Fruit fly (Drosophila melanogaster) whole organism, embryonic: ENCODE measurements around the gene mtsh.

Source experiments
- BEAF-32 ChIP-seq: fragments of 200-800 bp; sonication (Bioruptor generic); optimal IDR thresholded peaks from 3 replicates; lab custom pipeline; 2017; ENCODE audit warnings: missing biosample characterization, missing genetic modification characterization, mild to moderate bottlenecking, moderate library complexity, missing genetic modification reagents
- CG10543 ChIP-seq: fragments of 200-800 bp; sonication (Bioruptor generic); optimal IDR thresholded peaks from 3 replicates; lab custom pipeline; 2017; ENCODE audit warnings: missing biosample characterization, mild to moderate bottlenecking, missing genetic modification characterization, moderate library complexity
- CG13287 ChIP-seq: fragments of 200-800 bp; sonication (Bioruptor generic); IDR thresholded peaks from 2 replicates; pipeline ENCODE4 v1.3.6; 2022; ENCODE audit warnings: missing biosample characterization, missing genetic modification characterization; ENCODE audit not compliant: partially characterized antibody
- CG14860 ChIP-seq: fragments of 200-800 bp; sonication (Bioruptor generic); IDR thresholded peaks from 3 replicates; pipeline ENCODE4 v1.3.6; 2022; ENCODE audit warnings: missing biosample characterization, missing genetic modification characterization; ENCODE audit not compliant: partially characterized antibody
- CG15269 ChIP-seq: fragments of 200-800 bp; sonication (Bioruptor generic); optimal IDR thresholded peaks from 2 replicates; lab custom pipeline; 2018; ENCODE audit warnings: missing biosample characterization, mild to moderate bottlenecking, missing genetic modification characterization, moderate library complexity
- CG16815 ChIP-seq: fragments of 200-800 bp; sonication (Bioruptor generic); optimal IDR thresholded peaks from 3 replicates; lab custom pipeline; 2017; ENCODE audit warnings: missing biosample characterization, mild to moderate bottlenecking, missing genetic modification characterization
- CG17186 ChIP-seq: fragments of 200-800 bp; sonication (Bioruptor generic); optimal IDR thresholded peaks from 3 replicates; lab custom pipeline; 2017; ENCODE audit warnings: missing biosample characterization, missing genetic modification reagents, missing genetic modification characterization
- CG17802 ChIP-seq: fragments of 200-800 bp; sonication (Bioruptor generic); optimal IDR thresholded peaks from 2 replicates; lab custom pipeline; 2018; ENCODE audit warnings: missing biosample characterization, mild to moderate bottlenecking, missing genetic modification characterization, moderate library complexity
- CG18262 ChIP-seq: fragments of 200-800 bp; optimal IDR thresholded peaks from 3 replicates; lab custom pipeline; 2019; ENCODE audit warnings: missing biosample characterization, mild to moderate bottlenecking, missing genetic modification characterization, moderate library complexity
- CG30020 ChIP-seq: fragments of 200-800 bp; optimal IDR thresholded peaks from 2 replicates; lab custom pipeline; 2019; ENCODE audit warnings: missing biosample characterization, mild to moderate bottlenecking, missing genetic modification characterization, moderate library complexity
- CG31441 ChIP-seq: fragments of 200-800 bp; sonication (Bioruptor generic); IDR thresholded peaks from 2 replicates; pipeline ENCODE4 v1.3.6; 2022; ENCODE audit warnings: missing biosample characterization, missing genetic modification characterization
- CG34224 ChIP-seq: fragments of 200-800 bp; sonication (Bioruptor generic); IDR thresholded peaks from 3 replicates; pipeline ENCODE4 v1.3.6; 2022; ENCODE audit warnings: missing biosample characterization, missing genetic modification characterization; ENCODE audit not compliant: partially characterized antibody
- CG7839 ChIP-seq: fragments of 200-800 bp; sonication (Bioruptor generic); optimal IDR thresholded peaks from 3 replicates; lab custom pipeline; 2018; ENCODE audit warnings: missing biosample characterization, mild to moderate bottlenecking, missing genetic modification characterization, moderate library complexity
- CG9817 ChIP-seq: fragments of 200-800 bp; sonication (Bioruptor generic); optimal IDR thresholded peaks from 2 replicates; lab custom pipeline; 2018; ENCODE audit warnings: missing biosample characterization, mild to moderate bottlenecking, missing genetic modification characterization, moderate library complexity
- CG9932 ChIP-seq: fragments of 200-800 bp; sonication (Bioruptor generic); IDR thresholded peaks from 2 replicates; pipeline ENCODE4 v1.3.6; 2022; ENCODE audit warnings: missing biosample characterization, missing genetic modification characterization
- CTCF ChIP-seq: fragments of 200-800 bp; sonication (Bioruptor generic); optimal IDR thresholded peaks from 2 replicates; lab custom pipeline; 2017; ENCODE audit warnings: missing biosample characterization, mild to moderate bottlenecking, missing genetic modification characterization, moderate library complexity
- CoRest ChIP-seq: fragments of 200-800 bp; sonication (Bioruptor generic); optimal IDR thresholded peaks from 3 replicates; lab custom pipeline; 2018; ENCODE audit warnings: missing biosample characterization, mild to moderate bottlenecking, missing genetic modification characterization, moderate library complexity
- Dip3 ChIP-seq: fragments of 200-800 bp; sonication (Bioruptor generic); optimal IDR thresholded peaks from 3 replicates; lab custom pipeline; 2016; ENCODE audit warnings: missing biosample characterization, missing genetic modification characterization
- Doc3 ChIP-seq: fragments of 200-800 bp; sonication (Bioruptor generic); IDR thresholded peaks from 3 replicates; pipeline ENCODE4 v1.3.6; 2022; ENCODE audit warnings: missing biosample characterization, missing genetic modification characterization; ENCODE audit not compliant: partially characterized antibody
- Hmr ChIP-seq: fragments of 200-800 bp; sonication (Bioruptor generic); optimal IDR thresholded peaks from 3 replicates; lab custom pipeline; 2017; ENCODE audit warnings: mild to moderate bottlenecking, missing biosample characterization, missing genetic modification reagents, missing genetic modification characterization
- Lhr ChIP-seq: fragments of 200-800 bp; sonication (Bioruptor generic); optimal IDR thresholded peaks from 3 replicates; lab custom pipeline; 2017; ENCODE audit warnings: mild to moderate bottlenecking, missing biosample characterization, missing genetic modification reagents, missing genetic modification characterization
- Mrtf ChIP-seq: fragments of 200-800 bp; sonication (Bioruptor generic); IDR thresholded peaks from 3 replicates; pipeline ENCODE4 v1.3.6; 2022; ENCODE audit warnings: missing biosample characterization, missing genetic modification characterization
- Pdp1 ChIP-seq, 2 experiments: fragments of 200-800 bp; sonication (Bioruptor generic); optimal IDR thresholded peaks; 3 replicates each; lab custom pipeline; 2016; ENCODE audit warnings: missing biosample characterization in 2 of 2, missing genetic modification characterization in 2 of 2, mild to moderate bottlenecking in 1 of 2, moderate library complexity in 1 of 2
- Sin3A ChIP-seq: fragments of >200 bp; optimal IDR thresholded peaks from 2 replicates; lab custom pipeline; 2018
- Sox100B ChIP-seq: fragments of 200-800 bp; sonication (Bioruptor generic); optimal IDR thresholded peaks from 3 replicates; lab custom pipeline; 2018; ENCODE audit warnings: missing biosample characterization, mild to moderate bottlenecking, missing genetic modification characterization
- Sry-δ ChIP-seq: fragments of 200-800 bp; sonication (Bioruptor generic); optimal IDR thresholded peaks from 2 replicates; lab custom pipeline; 2016; ENCODE audit warnings: missing biosample characterization, missing genetic modification characterization
- abd-A ChIP-seq: fragments of 200-800 bp; sonication (Bioruptor generic); optimal IDR thresholded peaks from 3 replicates; lab custom pipeline; 2019; ENCODE audit warnings: missing biosample characterization, mild to moderate bottlenecking, missing genetic modification characterization, moderate library complexity
- az2 ChIP-seq: fragments of 200-800 bp; sonication (Bioruptor generic); optimal IDR thresholded peaks from 3 replicates; lab custom pipeline; 2016; ENCODE audit warnings: missing biosample characterization, missing genetic modification characterization
- bbx ChIP-seq: fragments of 200-800 bp; sonication (Bioruptor generic); IDR thresholded peaks from 2 replicates; pipeline ENCODE4 v1.3.6; 2022; ENCODE audit warnings: missing biosample characterization, missing genetic modification characterization; ENCODE audit not compliant: partially characterized antibody
- bcd ChIP-seq: fragments of 200-800 bp; sonication (Bioruptor generic); optimal IDR thresholded peaks from 2 replicates; lab custom pipeline; 2017; ENCODE audit warnings: missing biosample characterization, mild to moderate bottlenecking, missing genetic modification characterization
- cad ChIP-seq: fragments of >200 bp; optimal IDR thresholded peaks from 2 replicates; lab custom pipeline; 2017; ENCODE audit warnings: missing biosample characterization, missing genetic modification characterization
- dmrt11E ChIP-seq: fragments of 200-800 bp; sonication (Bioruptor generic); optimal IDR thresholded peaks from 3 replicates; lab custom pipeline; 2018; ENCODE audit warnings: missing biosample characterization, mild to moderate bottlenecking, missing genetic modification characterization, moderate library complexity
- eve ChIP-seq, 2 experiments: fragments of >200 bp; optimal IDR thresholded peaks; 2 replicates each; lab custom pipeline; 2017; ENCODE audit warnings: missing biosample characterization in 2 of 2, missing genetic modification characterization in 2 of 2
- exex ChIP-seq: fragments of 200-800 bp; sonication (Bioruptor generic); optimal IDR thresholded peaks from 4 replicates; lab custom pipeline; 2018; ENCODE audit warnings: missing biosample characterization, mild to moderate bottlenecking, missing genetic modification characterization, moderate library complexity
- gsb-n ChIP-seq: fragments of 200-800 bp; sonication (Bioruptor generic); optimal IDR thresholded peaks from 3 replicates; lab custom pipeline; 2018; ENCODE audit warnings: missing biosample characterization, mild to moderate bottlenecking, missing genetic modification characterization
- inv ChIP-seq: fragments of 200-800 bp; sonication (Bioruptor generic); IDR thresholded peaks from 2 replicates; pipeline ENCODE4 v1.3.6; 2022; ENCODE audit warnings: missing biosample characterization, missing genetic modification characterization; ENCODE audit not compliant: partially characterized antibody
- mam ChIP-seq: fragments of 200-800 bp; sonication (Bioruptor generic); optimal IDR thresholded peaks from 3 replicates; lab custom pipeline; 2016; ENCODE audit warnings: missing biosample characterization, missing genetic modification characterization
- phol ChIP-seq: fragments of 200-800 bp; sonication (Bioruptor generic); optimal IDR thresholded peaks from 3 replicates; lab custom pipeline; 2018; ENCODE audit warnings: missing biosample characterization, mild to moderate bottlenecking, missing genetic modification characterization, moderate library complexity
- pzg ChIP-seq: fragments of 200-800 bp; sonication (Bioruptor generic); optimal IDR thresholded peaks from 3 replicates; lab custom pipeline; 2018; ENCODE audit warnings: missing biosample characterization, mild to moderate bottlenecking, missing genetic modification characterization, moderate library complexity
- scrt ChIP-seq: fragments of 200-800 bp; sonication (Bioruptor generic); optimal IDR thresholded peaks from 2 replicates; lab custom pipeline; 2018; ENCODE audit warnings: missing biosample characterization, mild to moderate bottlenecking, missing genetic modification characterization, moderate library complexity
- sens ChIP-seq: fragments of 200-800 bp; sonication (Bioruptor generic); peaks from one replicate; lab custom pipeline; 2016; ENCODE audit warnings: missing biosample characterization, missing genetic modification characterization
- sob ChIP-seq: fragments of 200-800 bp; sonication (Bioruptor generic); IDR thresholded peaks from 2 replicates; pipeline ENCODE4 v1.3.6; 2022; ENCODE audit warnings: missing biosample characterization, missing genetic modification characterization
- sug ChIP-seq: fragments of 200-800 bp; optimal IDR thresholded peaks from 2 replicates; lab custom pipeline; 2019; ENCODE audit warnings: missing biosample characterization, mild to moderate bottlenecking, missing genetic modification characterization, moderate library complexity
- tna ChIP-seq: fragments of 200-800 bp; sonication (Bioruptor generic); IDR thresholded peaks from 2 replicates; pipeline ENCODE4 v1.3.6; 2022; ENCODE audit warnings: missing biosample characterization, missing genetic modification characterization; ENCODE audit not compliant: partially characterized antibody
- twi ChIP-seq: fragments of 200-800 bp; optimal IDR thresholded peaks from 2 replicates; lab custom pipeline; 2019; ENCODE audit warnings: missing biosample characterization, mild to moderate bottlenecking, missing genetic modification characterization, moderate library complexity
- vfl ChIP-seq: fragments of 200-800 bp; sonication (Bioruptor generic); optimal IDR thresholded peaks from 2 replicates; lab custom pipeline; 2016; ENCODE audit warnings: missing biosample characterization, missing genetic modification characterization
- wek ChIP-seq: fragments of 200-800 bp; sonication (Bioruptor generic); optimal IDR thresholded peaks from 3 replicates; lab custom pipeline; 2018; ENCODE audit warnings: missing biosample characterization, mild to moderate bottlenecking, missing genetic modification characterization, moderate library complexity

Gene mtsh

DNA sequence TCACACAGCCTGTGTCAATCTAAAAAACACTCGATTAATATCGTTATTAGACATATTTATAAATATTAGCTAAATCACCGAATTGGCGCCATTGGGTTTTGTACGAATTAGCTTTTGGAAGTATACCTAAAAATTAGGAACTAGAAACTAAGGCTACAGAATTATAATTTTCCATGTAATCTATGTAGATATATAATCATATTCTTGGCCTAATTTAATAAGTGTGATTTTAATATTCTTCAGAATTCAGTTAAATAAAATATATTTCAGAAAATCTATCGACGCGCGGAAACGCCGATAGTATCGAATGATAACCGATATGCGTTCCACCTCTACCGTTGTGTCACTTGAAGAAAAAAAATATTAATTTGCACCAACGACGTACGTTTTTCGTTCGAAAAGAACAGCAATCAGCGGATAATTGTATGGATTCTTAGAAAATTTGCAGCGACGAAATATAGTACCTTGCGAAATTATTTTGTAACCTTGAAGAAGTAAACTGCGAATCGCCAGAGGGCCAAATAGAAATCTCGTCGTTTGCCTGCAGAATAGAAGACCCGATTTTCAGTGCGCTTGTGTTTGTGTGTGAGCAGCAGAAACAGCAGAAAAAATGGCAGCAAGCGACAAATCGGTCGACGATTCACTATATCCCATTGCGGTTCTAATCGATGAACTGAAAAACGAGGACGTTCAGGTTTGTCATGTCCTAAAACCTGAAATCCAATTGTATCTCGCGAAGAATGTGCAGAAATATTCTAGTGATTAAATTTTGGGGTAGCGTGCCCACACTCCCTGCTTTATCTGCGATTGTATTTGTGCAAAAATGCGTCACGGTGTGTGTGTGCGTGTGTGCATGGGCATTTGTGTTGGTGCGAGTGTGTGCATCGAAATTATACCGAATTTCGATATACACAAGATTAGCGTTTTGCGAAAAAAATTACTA lies 46.3 kb upstream of the mtsh start, which contains the start of gene Pp2A-29B:
TSS of gene Pp2A-29B (plus strand) at position 338 of the 943 bp plus-strand sequence.
- TF ChIP-seq CG14860 (GFP tag; lab: Robert Waterston, UW): peak; percentile 100
- peak; percentile 35 for TF ChIP-seq exex
- no peak for TF ChIP-seq Mrtf
- TF ChIP-seq CG17802 (tag; lab: Kevin White, UChicago): no peak
- TF ChIP-seq wek: no peak
- peak; percentile 44 for TF ChIP-seq Lhr
- peak; percentile 64 for TF ChIP-seq pzg (GFP tag; lab: Kevin White, UChicago)
- no peak for TF ChIP-seq cad (GFP tag; lab: Kevin White, UChicago)
- TF ChIP-seq Sox100B (GFP tag; lab: Kevin White, UChicago): peak; percentile 21
- peak; percentile 20 for TF ChIP-seq bcd (GFP tag; lab: Kevin White, UChicago)
- TF ChIP-seq bbx (GFP tag; lab: Robert Waterston, UW): peak; percentile 98
- TF ChIP-seq CG15269: peak; percentile 9
- peak; percentile 3 for TF ChIP-seq az2 (GFP tag; lab: Kevin White, UChicago)
- TF ChIP-seq CG30020 (tag; lab: Kevin White, UChicago): peak; percentile 71
- peak; percentile 21 for TF ChIP-seq CTCF
- peak; percentile 59 for TF ChIP-seq sug
- TF ChIP-seq abd-A (tag; lab: Kevin White, UChicago): peak; percentile 89
- TF ChIP-seq BEAF-32 (GFP tag; lab: Kevin White, UChicago): peak; percentile 100
- peak; percentile 65 for TF ChIP-seq CG9932 (GFP tag; lab: Robert Waterston, UW)
- TF ChIP-seq CoRest (tag; lab: Kevin White, UChicago): peak; percentile 66
- peak; percentile 99 for TF ChIP-seq Doc3 (GFP tag; lab: Robert Waterston, UW)
- TF ChIP-seq mam (GFP tag; lab: Kevin White, UChicago): peak; percentile 25
- TF ChIP-seq CG17186 (GFP tag; lab: Kevin White, UChicago): peak; percentile 74
- peak; percentile 52 for TF ChIP-seq CG10543 (GFP tag; lab: Kevin White, UChicago)
- TF ChIP-seq eve (GFP tag; optimal IDR thresholded peaks at IDR 0.05; lab: Kevin White, UChicago): no peak
- peak; percentile 92 for TF ChIP-seq Sry-δ (GFP tag; lab: Kevin White, UChicago)
- peak; percentile 32 for TF ChIP-seq vfl (GFP tag; lab: Kevin White, UChicago)
- no peak for TF ChIP-seq gsb-n (tag; lab: Kevin White, UChicago)
- TF ChIP-seq CG34224: peak; percentile 97
- TF ChIP-seq Pdp1 (GFP tag; optimal IDR thresholded peaks at IDR 0.05; lab: Kevin White, UChicago): peak in 1 of 2 experiments; percentile 74
- peak; percentile 45 for TF ChIP-seq CG18262 (tag; lab: Kevin White, UChicago)
- peak; percentile 46 for TF ChIP-seq dmrt11E (tag; lab: Kevin White, UChicago)
- TF ChIP-seq CG13287 (GFP tag; lab: Robert Waterston, UW): peak; percentile 99
- no peak for TF ChIP-seq CG16815 (GFP tag; lab: Kevin White, UChicago)
- TF ChIP-seq scrt (GFP tag; lab: Kevin White, UChicago): peak; percentile 22
- peak; percentile 32 for TF ChIP-seq Sin3A (lab: Kevin White, UChicago)
- peak; percentile 92 for TF ChIP-seq phol
- peak; percentile 37 for TF ChIP-seq sens (GFP tag; lab: Kevin White, UChicago)
- peak; percentile 17 for TF ChIP-seq CG9817 (tag; lab: Kevin White, UChicago)
- TF ChIP-seq tna (GFP tag; lab: Robert Waterston, UW): peak; percentile 95
- TF ChIP-seq twi (tag; lab: Kevin White, UChicago): peak; percentile 25
- peak; percentile 25 for TF ChIP-seq CG7839 (tag; lab: Kevin White, UChicago)
- peak; percentile 4 for TF ChIP-seq Hmr (GFP tag; lab: Kevin White, UChicago)
- 0 out of 2 replicates have a peak, but pooled peaks have one; percentile 30 for TF ChIP-seq sob (GFP tag; lab: Robert Waterston, UW)
- peak; percentile 19 for TF ChIP-seq Dip3 (GFP tag; lab: Kevin White, UChicago)
- TF ChIP-seq inv (GFP tag; lab: Robert Waterston, UW): peak; percentile 100
- TF ChIP-seq CG31441 (GFP tag; lab: Robert Waterston, UW): peak; percentile 73; the same call in 1 of the 2 replicates
